Fruit fly (Drosophila melanogaster): Measurements from ENCODE around the gene CG42249.

DNA sequence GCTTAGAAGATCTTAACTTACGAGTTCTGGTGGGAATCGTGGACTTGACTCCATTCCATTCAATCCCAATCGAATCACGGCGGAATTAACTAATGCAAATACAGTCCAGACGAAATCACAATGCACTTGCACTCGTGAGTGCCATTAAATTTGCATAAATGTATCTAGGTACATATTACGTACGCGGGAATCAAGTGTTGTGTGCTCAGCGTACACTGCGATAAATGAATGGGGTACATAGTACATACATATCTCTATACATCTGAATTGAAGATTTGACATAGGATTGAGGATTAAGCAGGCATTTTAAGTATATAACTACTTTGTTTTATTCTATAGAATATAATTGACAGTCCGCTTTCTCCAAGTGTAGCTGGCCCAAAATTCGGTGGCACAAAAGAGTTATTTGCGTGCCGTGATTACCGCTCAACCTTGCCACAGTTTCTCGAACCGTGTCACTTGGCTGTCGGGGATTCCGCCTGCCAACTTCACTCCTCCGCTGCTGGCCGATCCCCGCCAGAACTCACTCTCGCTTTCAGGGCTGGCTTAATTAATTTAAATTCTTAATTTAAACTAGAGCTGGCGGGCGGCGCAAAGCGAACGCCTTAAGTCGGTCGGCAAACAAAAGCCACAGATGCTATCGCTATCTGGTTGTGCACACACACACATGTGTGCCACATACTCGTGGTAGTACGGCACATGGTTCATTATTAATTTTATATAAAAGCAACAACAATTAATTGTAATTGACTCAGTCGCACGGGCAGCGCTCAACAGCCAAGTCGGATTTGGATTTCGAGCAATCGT lies 45.9 kb downstream of the CG42249 start, which contains the start of the genes CG15199 and CG15202:
- TF ChIP-seq cyc (GFP tag; optimal IDR thresholded peaks at IDR 0.05) (no peak), net (GFP tag; optimal IDR thresholded peaks at IDR 0.05) (no peak), Eip93F (GFP tag; optimal IDR thresholded peaks at IDR 0.05) (no peak), Ets21C (GFP tag; optimal IDR thresholded peaks at IDR 0.05) (no peak), lz (GFP tag; optimal IDR thresholded peaks at IDR 0.05) (no peak), CG8632 (GFP tag; optimal IDR thresholded peaks at IDR 0.05) (no peak), Blimp-1 (GFP tag; optimal IDR thresholded peaks at IDR 0.05) (no peak), Lpt (GFP tag; optimal IDR thresholded peaks at IDR 0.05) (no peak)
